Fruit fly (Drosophila melanogaster): ENCODE measurements around the gene CG7857.

CG7857 gene

DNA sequence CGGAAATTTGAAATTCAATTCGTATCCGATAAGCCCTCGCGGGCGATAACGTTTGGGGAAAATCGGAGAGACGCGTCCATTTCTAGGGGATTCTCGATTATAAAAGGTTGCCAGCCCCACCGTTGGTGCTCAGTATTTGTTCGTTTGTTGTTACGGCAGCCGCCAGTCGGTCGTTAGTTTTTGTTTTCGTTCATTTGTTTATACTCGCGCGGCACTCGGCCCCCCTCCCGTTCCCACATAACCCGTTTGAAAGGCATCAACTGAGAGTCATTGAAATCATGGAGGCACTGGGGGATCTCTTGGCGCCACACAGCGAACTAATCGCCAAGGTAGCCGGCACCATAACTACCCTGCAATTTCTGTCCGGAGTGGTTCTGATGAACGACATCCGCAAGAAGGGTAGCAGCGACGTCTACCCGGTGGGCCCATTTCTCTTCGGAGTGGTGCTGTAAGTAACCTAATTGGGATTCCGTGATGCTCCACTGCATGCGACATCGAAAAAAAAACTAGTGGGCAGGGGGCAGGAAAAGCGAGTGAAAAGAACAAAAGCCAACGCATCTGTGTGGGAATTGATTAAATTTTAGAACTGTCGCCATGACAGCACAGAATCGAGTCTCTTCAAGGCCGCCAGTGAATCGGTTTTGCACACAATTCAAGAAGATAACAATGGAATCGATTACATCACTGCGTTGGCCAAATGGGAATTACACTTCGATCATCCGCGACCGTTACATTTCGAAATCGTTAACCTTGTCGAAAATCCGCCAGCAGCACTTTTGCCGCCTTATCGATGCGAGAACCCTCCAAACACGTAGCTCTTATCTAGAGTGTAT lies 3.7 kb downstream of the CG7857 start, which contains the start of gene CG7272 (continued):
- peak; percentile 53 for TF ChIP-seq CrebB (tag; optimal IDR thresholded peaks at IDR 0.05)
- no peak for TF ChIP-seq zf30C (GFP tag; optimal IDR thresholded peaks at IDR 0.05)
- peak; percentile 22 for TF ChIP-seq CG9797 (GFP tag; optimal IDR thresholded peaks at IDR 0.05)
- TF ChIP-seq CG32532 (GFP tag; IDR thresholded peaks at IDR 0.05): peak; percentile 47
- TF ChIP-seq zfh2 (GFP tag; optimal IDR thresholded peaks at IDR 0.05): peak; percentile 20
- no peak for TF ChIP-seq salm (tag; optimal IDR thresholded peaks at IDR 0.05)
- TF ChIP-seq dati (GFP tag; IDR thresholded peaks at IDR 0.05): no peak
- TF ChIP-seq unc-4 (GFP tag; IDR thresholded peaks at IDR 0.05; ENCODE audit: partially characterized antibody): peak; percentile 51
- TF ChIP-seq sqz (GFP tag; optimal IDR thresholded peaks at IDR 0.05): peak; percentile 44
- no peak for TF ChIP-seq CG31441 (GFP tag; IDR thresholded peaks at IDR 0.05)
- no peak for TF ChIP-seq CG17612 (GFP tag; IDR thresholded peaks at IDR 0.05)
- peak; percentile 7 for TF ChIP-seq oc (tag; optimal IDR thresholded peaks at IDR 0.05)
- TF ChIP-seq CG1602 (GFP tag; optimal IDR thresholded peaks at IDR 0.05): no peak
- TF ChIP-seq ERR (GFP tag; optimal IDR thresholded peaks at IDR 0.05): peak; percentile 31
- TF ChIP-seq Hr78 (GFP tag; optimal IDR thresholded peaks at IDR 0.05): no peak
- TF ChIP-seq hb (GFP tag; IDR thresholded peaks at IDR 0.05; ENCODE audit: partially characterized antibody): no peak
- peak; percentile 14 for TF ChIP-seq MTF-1 (GFP tag; optimal IDR thresholded peaks at IDR 0.05; ENCODE audit: borderline replicate concordance)
- TF ChIP-seq psq (GFP tag; optimal IDR thresholded peaks at IDR 0.05): no peak
- peak; percentile 82 for TF ChIP-seq gfzf (GFP tag; optimal IDR thresholded peaks at IDR 0.05)
- TF ChIP-seq E2f1 (GFP tag; IDR thresholded peaks at IDR 0.05): peak; percentile 36; the same call in 1 of the 2 replicates
- no peak for TF ChIP-seq ac (GFP tag; optimal IDR thresholded peaks at IDR 0.05)
- TF ChIP-seq Fer1 (GFP tag; optimal IDR thresholded peaks at IDR 0.05): no peak
- TF ChIP-seq btn (GFP tag; optimal IDR thresholded peaks at IDR 0.05): no peak
- no peak for TF ChIP-seq CG10431 (GFP tag; optimal IDR thresholded peaks at IDR 0.05)
- 0 out of 3 replicates have a peak, but pooled peaks have one; percentile 41 for TF ChIP-seq gce (GFP tag; IDR thresholded peaks at IDR 0.05)
- no peak for TF ChIP-seq CG18764 (GFP tag; optimal IDR thresholded peaks at IDR 0.05)
- TF ChIP-seq Pdp1 (GFP tag; optimal IDR thresholded peaks at IDR 0.05): peak in 1 of 2 experiments; percentile 78
- TF ChIP-seq D19B (GFP tag; optimal IDR thresholded peaks at IDR 0.05): peak; percentile 95
- peak; percentile 36 for TF ChIP-seq sd (tag; optimal IDR thresholded peaks at IDR 0.05)
- peak; percentile 64; the same call in 1 of the 2 replicates for TF ChIP-seq NFAT (GFP tag; IDR thresholded peaks at IDR 0.05)
- peak; percentile 20; the same call in 1 of the 2 replicates for TF ChIP-seq Scr (GFP tag; IDR thresholded peaks at IDR 0.05; ENCODE audit: partially characterized antibody)
- TF ChIP-seq ham (GFP tag; IDR thresholded peaks at IDR 0.05): no peak
- TF ChIP-seq CG2712 (tag; optimal IDR thresholded peaks at IDR 0.05): peak; percentile 7
- peak; percentile 5 for TF ChIP-seq CG12071 (GFP tag; optimal IDR thresholded peaks at IDR 0.05)
- peak; percentile 23 for TF ChIP-seq nom (GFP tag; optimal IDR thresholded peaks at IDR 0.05)
- TF ChIP-seq al (GFP tag; IDR thresholded peaks at IDR 0.05): 0 out of 2 replicates have a peak, but pooled peaks have one; percentile 13
- no peak for TF ChIP-seq twi (tag; optimal IDR thresholded peaks at IDR 0.05)
- TF ChIP-seq CG6683 (GFP tag; optimal IDR thresholded peaks at IDR 0.05): no peak
- TF ChIP-seq Dbx (GFP tag; IDR thresholded peaks at IDR 0.05): peak; percentile 69; the same call in 2 of the 3 replicates
- no peak for TF ChIP-seq Chrac-16 (GFP tag; optimal IDR thresholded peaks at IDR 0.05)
- TF ChIP-seq gcm (GFP tag; optimal IDR thresholded peaks at IDR 0.05): peak; percentile 18
- peak in 1 of 3 experiments; percentile 21 for TF ChIP-seq Stat92E (GFP tag; optimal IDR thresholded peaks at IDR 0.05)
- peak; percentile 15; the same call in 1 of the 2 replicates for TF ChIP-seq sob (GFP tag; IDR thresholded peaks at IDR 0.05)
- TF ChIP-seq repo (GFP tag; optimal IDR thresholded peaks at IDR 0.05): no peak
- peak; percentile 74 for TF ChIP-seq CG12769 (tag; optimal IDR thresholded peaks at IDR 0.05)
